Fruit fly (Drosophila melanogaster) whole organism, prepupa: ENCODE results near the gene Brr2.

ENCODE experiments used
- Blimp-1 ChIP-seq: fragments of 200-800 bp; sonication (Bioruptor generic); optimal IDR thresholded peaks from 3 replicates; lab custom pipeline; 2017; ENCODE audit warnings: missing biosample characterization, missing genetic modification characterization, mild to moderate bottlenecking, moderate library complexity, missing genetic modification reagents
- CG10631 ChIP-seq: fragments of 200-800 bp; sonication (Bioruptor generic); optimal IDR thresholded peaks from 2 replicates; lab custom pipeline; 2016; ENCODE audit warnings: missing biosample characterization, missing genetic modification characterization
- CG10669 ChIP-seq: fragments of 200-800 bp; sonication (Bioruptor generic); optimal IDR thresholded peaks from 3 replicates; lab custom pipeline; 2018; ENCODE audit warnings: missing biosample characterization, mild to moderate bottlenecking, missing genetic modification characterization, moderate library complexity
- CG11762 ChIP-seq: fragments of 200-800 bp; sonication (Bioruptor generic); optimal IDR thresholded peaks from 3 replicates; lab custom pipeline; 2016; ENCODE audit warnings: missing biosample characterization, missing genetic modification characterization; ENCODE audit not compliant: insufficient read depth
- CG1621 ChIP-seq: fragments of 200-800 bp; sonication (Bioruptor generic); optimal IDR thresholded peaks from 3 replicates; lab custom pipeline; 2018; ENCODE audit warnings: missing biosample characterization, mild to moderate bottlenecking, missing genetic modification characterization
- CG16779 ChIP-seq: fragments of 200-800 bp; sonication (Bioruptor generic); optimal IDR thresholded peaks from 3 replicates; lab custom pipeline; 2017; ENCODE audit warnings: missing biosample characterization, mild to moderate bottlenecking, missing genetic modification characterization
- CG31627 ChIP-seq: fragments of 200-800 bp; sonication (Bioruptor generic); optimal IDR thresholded peaks from 3 replicates; lab custom pipeline; 2016; ENCODE audit warnings: missing biosample characterization, missing genetic modification characterization
- CG32006 ChIP-seq: fragments of 200-800 bp; sonication (Bioruptor generic); optimal IDR thresholded peaks from 3 replicates; lab custom pipeline; 2017; ENCODE audit warnings: missing biosample characterization, mild to moderate bottlenecking, missing genetic modification characterization
- CG34406 ChIP-seq: fragments of 200-800 bp; sonication (Bioruptor generic); optimal IDR thresholded peaks from 3 replicates; lab custom pipeline; 2016; ENCODE audit warnings: missing biosample characterization, missing genetic modification characterization
- CG3919 ChIP-seq: fragments of 200-800 bp; sonication (Bioruptor generic); optimal IDR thresholded peaks from 3 replicates; lab custom pipeline; 2016; ENCODE audit warnings: missing biosample characterization, missing genetic modification characterization
- CG4318 ChIP-seq: fragments of 200-800 bp; sonication (Bioruptor generic); optimal IDR thresholded peaks from 3 replicates; lab custom pipeline; 2017; ENCODE audit warnings: missing biosample characterization, mild to moderate bottlenecking, missing genetic modification characterization
- CG6163 ChIP-seq: fragments of 200-800 bp; sonication (Bioruptor generic); IDR thresholded peaks from 3 replicates; pipeline ENCODE4 v1.3.6; 2022; ENCODE audit warnings: missing biosample characterization, missing genetic modification characterization
- CG6276 ChIP-seq: fragments of 200-800 bp; sonication (Bioruptor generic); optimal IDR thresholded peaks from 2 replicates; lab custom pipeline; 2017; ENCODE audit warnings: missing biosample characterization, mild to moderate bottlenecking, missing genetic modification characterization
- CG6792 ChIP-seq: fragments of 200-800 bp; sonication (Bioruptor generic); optimal IDR thresholded peaks from 3 replicates; lab custom pipeline; 2016; ENCODE audit warnings: missing biosample characterization, missing genetic modification characterization
- CG6808 ChIP-seq: fragments of 200-800 bp; sonication (Bioruptor generic); optimal IDR thresholded peaks from 3 replicates; lab custom pipeline; 2017; ENCODE audit warnings: missing biosample characterization, missing genetic modification characterization, mild to moderate bottlenecking, moderate library complexity, missing genetic modification reagents
- CG6854 ChIP-seq: fragments of 200-800 bp; sonication (Bioruptor generic); optimal IDR thresholded peaks from 2 replicates; lab custom pipeline; 2017; ENCODE audit warnings: missing biosample characterization, mild to moderate bottlenecking, missing genetic modification characterization
- CG7368 ChIP-seq: fragments of 200-800 bp; sonication (Bioruptor generic); optimal IDR thresholded peaks from 3 replicates; lab custom pipeline; 2016; ENCODE audit warnings: missing biosample characterization, missing genetic modification characterization
- CG8632 ChIP-seq: fragments of 200-800 bp; sonication (Bioruptor generic); optimal IDR thresholded peaks from 3 replicates; lab custom pipeline; 2016; ENCODE audit warnings: missing biosample characterization, missing genetic modification characterization
- CG9139 ChIP-seq: fragments of 200-800 bp; sonication (Bioruptor generic); optimal IDR thresholded peaks from 3 replicates; lab custom pipeline; 2017; ENCODE audit warnings: missing biosample characterization, mild to moderate bottlenecking, missing genetic modification characterization
- Eip75B ChIP-seq: fragments of 200-800 bp; sonication (Bioruptor generic); optimal IDR thresholded peaks from 3 replicates; lab custom pipeline; 2016; ENCODE audit warnings: missing biosample characterization, missing genetic modification characterization
- Eip78C ChIP-seq: fragments of 200-800 bp; sonication (Bioruptor generic); peaks from one replicate; lab custom pipeline; 2016; ENCODE audit warnings: missing biosample characterization, missing genetic modification characterization
- Eip93F ChIP-seq: fragments of 200-800 bp; sonication (Bioruptor generic); optimal IDR thresholded peaks from 2 replicates; lab custom pipeline; 2016; ENCODE audit warnings: missing biosample characterization, mild to moderate bottlenecking, missing genetic modification characterization
- Ets96B ChIP-seq: fragments of 200-800 bp; optimal IDR thresholded peaks from 2 replicates; lab custom pipeline; 2019; ENCODE audit warnings: missing biosample characterization, mild to moderate bottlenecking, missing genetic modification characterization, moderate library complexity
- Gug ChIP-seq: fragments of 200-800 bp; sonication (Bioruptor generic); IDR thresholded peaks from 2 replicates; pipeline ENCODE4 v1.3.6; 2022; ENCODE audit warnings: missing biosample characterization, missing genetic modification characterization
- Hr38 ChIP-seq: sonication (Bioruptor generic); optimal IDR thresholded peaks from 2 replicates; lab custom pipeline; 2016; ENCODE audit warnings: missing biosample characterization, missing genetic modification characterization
- Hr39 ChIP-seq: fragments of 200-800 bp; sonication (Bioruptor generic); optimal IDR thresholded peaks from 2 replicates; lab custom pipeline; 2016; ENCODE audit warnings: missing biosample characterization, missing genetic modification characterization
- Met ChIP-seq: fragments of 200-800 bp; sonication (Bioruptor generic); optimal IDR thresholded peaks from 3 replicates; lab custom pipeline; 2016; ENCODE audit warnings: missing biosample characterization, missing genetic modification characterization
- OdsH ChIP-seq: fragments of 200-800 bp; sonication (Bioruptor generic); optimal IDR thresholded peaks from 3 replicates; lab custom pipeline; 2016; ENCODE audit warnings: missing biosample characterization, missing genetic modification characterization
- Smox ChIP-seq: fragments of 200-800 bp; sonication (Bioruptor generic); optimal IDR thresholded peaks from 3 replicates; lab custom pipeline; 2016; ENCODE audit warnings: missing biosample characterization, missing genetic modification characterization
- Sox102F ChIP-seq: fragments of 200-800 bp; sonication (Bioruptor generic); optimal IDR thresholded peaks from 2 replicates; lab custom pipeline; 2016; ENCODE audit warnings: missing biosample characterization, mild to moderate bottlenecking, missing genetic modification characterization
- Sox14 ChIP-seq: fragments of 200-800 bp; sonication (Bioruptor generic); optimal IDR thresholded peaks from 3 replicates; lab custom pipeline; 2016; ENCODE audit warnings: missing biosample characterization, missing genetic modification characterization
- Sox15 ChIP-seq: fragments of 200-800 bp; sonication (Bioruptor generic); optimal IDR thresholded peaks from 3 replicates; lab custom pipeline; 2016; ENCODE audit warnings: missing biosample characterization, missing genetic modification characterization
- acj6 ChIP-seq: fragments of 200-800 bp; sonication (Bioruptor generic); optimal IDR thresholded peaks from 3 replicates; lab custom pipeline; 2016; ENCODE audit warnings: missing biosample characterization, missing genetic modification characterization
- cyc ChIP-seq: fragments of 200-800 bp; sonication (Bioruptor generic); optimal IDR thresholded peaks from 3 replicates; lab custom pipeline; 2016; ENCODE audit warnings: missing biosample characterization, missing genetic modification characterization
- dac ChIP-seq: fragments of 200-800 bp; sonication (Bioruptor generic); optimal IDR thresholded peaks from 2 replicates; lab custom pipeline; 2017; ENCODE audit warnings: missing biosample characterization, mild to moderate bottlenecking, missing genetic modification characterization
- eg ChIP-seq: fragments of 200-800 bp; sonication (Bioruptor generic); IDR thresholded peaks from 3 replicates; pipeline ENCODE4 v1.3.6; 2022; ENCODE audit warnings: missing biosample characterization, missing genetic modification characterization
- esn ChIP-seq: fragments of 200-800 bp; sonication (Bioruptor generic); optimal IDR thresholded peaks from 2 replicates; lab custom pipeline; 2016; ENCODE audit warnings: missing biosample characterization, mild to moderate bottlenecking, missing genetic modification characterization, moderate library complexity
- fd59A ChIP-seq: fragments of 200-800 bp; sonication (Bioruptor generic); optimal IDR thresholded peaks from 2 replicates; lab custom pipeline; 2017; ENCODE audit warnings: missing biosample characterization, mild to moderate bottlenecking, missing genetic modification characterization, missing genetic modification reagents
- fkh ChIP-seq: fragments of 200-800 bp; sonication (Bioruptor generic); optimal IDR thresholded peaks from 3 replicates; lab custom pipeline; 2017; ENCODE audit warnings: missing biosample characterization, mild to moderate bottlenecking, missing genetic modification characterization, moderate library complexity
- net ChIP-seq: fragments of 200-800 bp; sonication (Bioruptor generic); optimal IDR thresholded peaks from 3 replicates; lab custom pipeline; 2016; ENCODE audit warnings: missing biosample characterization, missing genetic modification characterization
- pdm3 ChIP-seq: fragments of 200-800 bp; sonication (Bioruptor generic); optimal IDR thresholded peaks from 3 replicates; lab custom pipeline; 2016; ENCODE audit warnings: missing biosample characterization, missing genetic modification characterization
- salr ChIP-seq, 2 experiments: fragments of 200-800 bp; sonication (Bioruptor generic); optimal IDR thresholded peaks; 3 replicates each; lab custom pipeline; 2016 to 2018; ENCODE audit warnings: missing biosample characterization in 2 of 2, missing genetic modification characterization in 2 of 2, mild to moderate bottlenecking in 1 of 2
- spab ChIP-seq: fragments of 200-800 bp; sonication (Bioruptor generic); optimal IDR thresholded peaks from 2 replicates; lab custom pipeline; 2017; ENCODE audit warnings: missing biosample characterization, mild to moderate bottlenecking, missing genetic modification characterization, missing genetic modification reagents
- svp ChIP-seq: fragments of 200-800 bp; sonication (Bioruptor generic); peaks from one replicate; lab custom pipeline; 2016; ENCODE audit warnings: missing biosample characterization, missing genetic modification characterization
- topi ChIP-seq: fragments of 200-800 bp; sonication (Bioruptor generic); optimal IDR thresholded peaks from 3 replicates; lab custom pipeline; 2016; ENCODE audit warnings: missing biosample characterization, missing genetic modification characterization
- vri ChIP-seq: fragments of 200-800 bp; sonication (Bioruptor generic); optimal IDR thresholded peaks from 3 replicates; lab custom pipeline; 2016; ENCODE audit warnings: missing biosample characterization, mild to moderate bottlenecking, missing genetic modification characterization

Brr2 gene

dm6 chr3L:16016911-16017310, 49.2 kb upstream of the Brr2 start (continued):
- peak; percentile 22 for TF ChIP-seq acj6 (GFP tag; lab: Kevin White, UChicago)
- peak; percentile 20 for TF ChIP-seq Ets96B (tag; lab: Kevin White, UChicago)
- peak; percentile 27 for TF ChIP-seq Met (GFP tag; lab: Kevin White, UChicago)
- TF ChIP-seq Eip93F (GFP tag; lab: Kevin White, UChicago), result no peak
- TF ChIP-seq eg, result no peak
- peak; percentile 10 for TF ChIP-seq CG32006 (GFP tag; lab: Kevin White, UChicago)
- TF ChIP-seq CG6854 (GFP tag; lab: Kevin White, UChicago), result no peak
- no peak for TF ChIP-seq Blimp-1 (GFP tag; lab: Kevin White, UChicago)
- TF ChIP-seq CG3919 (GFP tag; lab: Kevin White, UChicago), result no peak
- TF ChIP-seq Smox, result peak; percentile 23
- TF ChIP-seq Eip75B, result no peak
- TF ChIP-seq Sox102F (GFP tag; lab: Kevin White, UChicago), result no peak
- no peak for TF ChIP-seq net (GFP tag; lab: Kevin White, UChicago)
- TF ChIP-seq CG8632, result no peak
- TF ChIP-seq CG16779 (tag; lab: Kevin White, UChicago), result no peak

dm6 chr3L:16015765-16016760, 48.4 kb upstream of the Brr2 start:
- TF ChIP-seq CG6163 (peak; percentile 30; the same call in 2 of the 3 replicates), spab (GFP tag; lab: Kevin White, UChicago) (peak; percentile 64), eg (no peak), CG9139 (GFP tag; lab: Kevin White, UChicago) (peak; percentile 43), fd59A (GFP tag; lab: Kevin White, UChicago) (no peak), Hr38 (GFP tag; lab: Kevin White, UChicago) (no peak), Sox102F (GFP tag; lab: Kevin White, UChicago) (no peak), salr (GFP tag; optimal IDR thresholded peaks at IDR 0.05; lab: Kevin White, UChicago) (peak in 1 of 2 experiments; percentile 39), CG34406 (GFP tag; lab: Kevin White, UChicago) (peak; percentile 64), net (GFP tag; lab: Kevin White, UChicago) (peak; percentile 19), svp (GFP tag; lab: Kevin White, UChicago) (peak; percentile 67), topi (GFP tag; lab: Kevin White, UChicago) (peak; percentile 48), Eip78C (GFP tag; lab: Kevin White, UChicago) (peak; percentile 81), CG6792 (peak; percentile 47), Gug (GFP tag; lab: Robert Waterston, UW) (no peak), Sox14 (peak; percentile 1), CG3919 (GFP tag; lab: Kevin White, UChicago) (peak; percentile 58), fkh (GFP tag; lab: Kevin White, UChicago) (no peak), CG7368 (GFP tag; lab: Kevin White, UChicago) (peak; percentile 17), CG6854 (GFP tag; lab: Kevin White, UChicago) (no peak), dac (GFP tag; lab: Kevin White, UChicago) (no peak), Blimp-1 (GFP tag; lab: Kevin White, UChicago) (peak; percentile 46), vri (no peak), Eip75B (no peak), Ets96B (tag; lab: Kevin White, UChicago) (peak; percentile 73), Met (GFP tag; lab: Kevin White, UChicago) (peak; percentile 23), pdm3 (GFP tag; lab: Kevin White, UChicago) (peak; percentile 14), cyc (GFP tag; lab: Kevin White, UChicago) (peak; percentile 36), CG10631 (peak; percentile 56), CG16779 (tag; lab: Kevin White, UChicago) (peak; percentile 16), CG31627 (no peak), CG11762 (GFP tag; lab: Kevin White, UChicago) (no peak), CG10669 (GFP tag; lab: Kevin White, UChicago) (peak; percentile 50), OdsH (GFP tag; lab: Kevin White, UChicago) (peak; percentile 44), CG6808 (GFP tag; lab: Kevin White, UChicago) (peak; percentile 63), acj6 (GFP tag; lab: Kevin White, UChicago) (peak; percentile 47), CG4318 (GFP tag; lab: Kevin White, UChicago) (no peak), esn (GFP tag; lab: Kevin White, UChicago) (peak; percentile 73), Sox15 (GFP tag; lab: Kevin White, UChicago) (no peak), CG6276 (GFP tag; lab: Kevin White, UChicago) (no peak), Hr39 (no peak), CG1621 (tag; lab: Kevin White, UChicago) (no peak)
